Worm (Caenorhabditis elegans) whole organism, L1 larva: ENCODE data around the gene C35D6.3.

Experiments used
- C04F5.9 ChIP-seq: sonication (generic microtip); optimal IDR thresholded peaks from 2 replicates; lab custom pipeline; 2016; ENCODE audit warnings: missing genetic modification characterization, missing compliant biosample characterization
- C16A3.4 ChIP-seq: fragments of 150-350 bp; optimal IDR thresholded peaks from 2 replicates; lab custom pipeline; 2014; ENCODE audit warnings: missing biosample characterization, missing genetic modification characterization
- Y116A8C.19 ChIP-seq: sonication (generic microtip); optimal IDR thresholded peaks from 2 replicates; lab custom pipeline; 2016; ENCODE audit warnings: missing compliant biosample characterization, missing genetic modification characterization, borderline replicate concordance
- blmp-1 ChIP-seq: fragments of 150-350 bp; optimal IDR thresholded peaks from 2 replicates; lab custom pipeline; 2014; ENCODE audit warnings: missing biosample characterization, missing genetic modification characterization
- ceh-63 ChIP-seq: fragments of 200-800 bp; sonication (Bioruptor generic); optimal IDR thresholded peaks from 2 replicates; lab custom pipeline; 2018; ENCODE audit warnings: mild to moderate bottlenecking, missing genetic modification characterization, missing compliant biosample characterization
- ceh-8 ChIP-seq: fragments of 200-800 bp; sonication (Bioruptor generic); optimal IDR thresholded peaks from 2 replicates; lab custom pipeline; 2018; ENCODE audit warnings: mild to moderate bottlenecking, missing genetic modification characterization, moderate library complexity, missing compliant biosample characterization
- ceh-90 ChIP-seq: sonication (generic microtip); optimal IDR thresholded peaks from 2 replicates; lab custom pipeline; 2016; ENCODE audit warnings: missing genetic modification characterization, missing compliant biosample characterization
- dsc-1 ChIP-seq: sonication (generic microtip); optimal IDR thresholded peaks from 2 replicates; lab custom pipeline; 2016; ENCODE audit warnings: mild to moderate bottlenecking, missing genetic modification characterization, missing compliant biosample characterization
- efl-3 ChIP-seq: fragments of 200-800 bp; sonication (Bioruptor generic); optimal IDR thresholded peaks from 2 replicates; lab custom pipeline; 2018; ENCODE audit warnings: mild to moderate bottlenecking, missing genetic modification characterization, missing compliant biosample characterization
- elt-2 ChIP-seq: sonication (generic microtip); optimal IDR thresholded peaks from 2 replicates; lab custom pipeline; 2016; ENCODE audit warnings: missing genetic modification characterization, mild to moderate bottlenecking, inconsistent platforms, missing compliant biosample characterization, missing genetic modification reagents
- fkh-10 ChIP-seq: sonication (generic microtip); optimal IDR thresholded peaks from 2 replicates; lab custom pipeline; 2017; ENCODE audit warnings: missing biosample characterization, missing genetic modification reagents, missing genetic modification characterization
- fkh-4 ChIP-seq: sonication (generic microtip); optimal IDR thresholded peaks from 2 replicates; lab custom pipeline; 2016; ENCODE audit warnings: missing compliant biosample characterization, missing genetic modification characterization, borderline replicate concordance
- fos-1 ChIP-seq: fragments of 150-350 bp; optimal IDR thresholded peaks from 2 replicates; lab custom pipeline; 2014; ENCODE audit warnings: missing biosample characterization, missing genetic modification characterization
- hlh-17 ChIP-seq: fragments of 200-800 bp; sonication (Bioruptor generic); optimal IDR thresholded peaks from 2 replicates; lab custom pipeline; 2018; ENCODE audit warnings: missing genetic modification characterization, mild to moderate bottlenecking, missing compliant biosample characterization, moderate library complexity, borderline replicate concordance
- hlh-4 ChIP-seq: sonication (generic microtip); optimal IDR thresholded peaks from 2 replicates; lab custom pipeline; 2016; ENCODE audit warnings: mild to moderate bottlenecking, missing genetic modification characterization, missing compliant biosample characterization
- jun-1 ChIP-seq: fragments of 150-350 bp; optimal IDR thresholded peaks from 2 replicates; lab custom pipeline; 2014; ENCODE audit warnings: missing biosample characterization, missing genetic modification reagents, missing genetic modification characterization
- lin-35 ChIP-seq, 2 experiments: fragments of 150-350 bp; optimal IDR thresholded peaks; 2 replicates each; lab custom pipeline; 2014; ENCODE audit warnings: missing biosample characterization in 2 of 2, missing genetic modification characterization in 2 of 2, missing genetic modification reagents in 2 of 2
- mab-9 ChIP-seq: fragments of 200-800 bp; sonication (Bioruptor generic); IDR thresholded peaks from 2 replicates; pipeline ENCODE4 v1.3.6; 2022; ENCODE audit warnings: missing genetic modification reagents, missing genetic modification characterization, missing compliant biosample characterization
- mef-2 ChIP-seq: fragments of 150-350 bp; optimal IDR thresholded peaks from 2 replicates; lab custom pipeline; 2014; ENCODE audit warnings: missing biosample characterization, missing genetic modification characterization
- mep-1 ChIP-seq: fragments of 150-350 bp; optimal IDR thresholded peaks from 2 replicates; lab custom pipeline; 2014; ENCODE audit warnings: missing biosample characterization, missing genetic modification characterization
- nhr-20 ChIP-seq: sonication (generic microtip); optimal IDR thresholded peaks from 2 replicates; lab custom pipeline; 2016; ENCODE audit warnings: mild to moderate bottlenecking, missing genetic modification characterization, missing compliant biosample characterization
- nhr-47 ChIP-seq: sonication (generic microtip); optimal IDR thresholded peaks from 2 replicates; lab custom pipeline; 2016; ENCODE audit warnings: mild to moderate bottlenecking, missing genetic modification characterization, moderate library complexity, missing compliant biosample characterization
- nhr-77 ChIP-seq: fragments of 150-350 bp; optimal IDR thresholded peaks from 2 replicates; lab custom pipeline; 2014; ENCODE audit warnings: missing biosample characterization, missing genetic modification characterization
- nhr-84 ChIP-seq: sonication (generic microtip); optimal IDR thresholded peaks from 2 replicates; lab custom pipeline; 2017; ENCODE audit warnings: missing biosample characterization, missing genetic modification characterization
- nhr-90 ChIP-seq: sonication (generic microtip); optimal IDR thresholded peaks from 2 replicates; lab custom pipeline; 2016; ENCODE audit warnings: mild to moderate bottlenecking, missing genetic modification characterization, missing compliant biosample characterization; ENCODE audit not compliant: poor library complexity
- pax-3 ChIP-seq: fragments of 200-800 bp; sonication (Bioruptor generic); optimal IDR thresholded peaks from 2 replicates; lab custom pipeline; 2018; ENCODE audit warnings: mild to moderate bottlenecking, missing genetic modification characterization, moderate library complexity, missing compliant biosample characterization
- pqm-1 ChIP-seq: sonication (generic microtip); optimal IDR thresholded peaks from 3 replicates; lab custom pipeline; 2017; ENCODE audit warnings: missing biosample characterization, missing genetic modification characterization
- snpc-4 ChIP-seq: fragments of 150-350 bp; optimal IDR thresholded peaks from 2 replicates; lab custom pipeline; 2014; ENCODE audit warnings: missing biosample characterization, missing genetic modification characterization
- snu-23 ChIP-seq: sonication (generic microtip); optimal IDR thresholded peaks from 2 replicates; lab custom pipeline; 2016; ENCODE audit warnings: missing genetic modification characterization, missing compliant biosample characterization
- sptf-1 ChIP-seq: fragments of 150-350 bp; optimal IDR thresholded peaks from 2 replicates; lab custom pipeline; 2014; ENCODE audit warnings: missing biosample characterization, missing genetic modification characterization
- sup-37 ChIP-seq: fragments of 200-800 bp; sonication (Bioruptor generic); optimal IDR thresholded peaks from 2 replicates; lab custom pipeline; 2018; ENCODE audit warnings: mild to moderate bottlenecking, missing genetic modification characterization, missing compliant biosample characterization
- tbx-2 ChIP-seq: sonication (generic microtip); optimal IDR thresholded peaks from 2 replicates; lab custom pipeline; 2016; ENCODE audit warnings: missing genetic modification characterization, missing compliant biosample characterization
- unc-30 ChIP-seq: sonication (generic microtip); optimal IDR thresholded peaks from 2 replicates; lab custom pipeline; 2017; ENCODE audit warnings: missing biosample characterization, missing genetic modification characterization
- unc-62 ChIP-seq: fragments of 150-350 bp; optimal IDR thresholded peaks from 2 replicates; lab custom pipeline; 2014; ENCODE audit warnings: missing biosample characterization, missing genetic modification reagents, missing genetic modification characterization
- xbp-1 ChIP-seq: sonication (generic microtip); optimal IDR thresholded peaks from 2 replicates; lab custom pipeline; 2016; ENCODE audit warnings: missing genetic modification characterization, missing compliant biosample characterization
- zip-4 ChIP-seq: fragments of 200-800 bp; sonication (Bioruptor generic); optimal IDR thresholded peaks from 2 replicates; lab custom pipeline; 2018; ENCODE audit warnings: mild to moderate bottlenecking, missing genetic modification characterization, moderate library complexity, missing compliant biosample characterization

C35D6.3 gene

DNA sequence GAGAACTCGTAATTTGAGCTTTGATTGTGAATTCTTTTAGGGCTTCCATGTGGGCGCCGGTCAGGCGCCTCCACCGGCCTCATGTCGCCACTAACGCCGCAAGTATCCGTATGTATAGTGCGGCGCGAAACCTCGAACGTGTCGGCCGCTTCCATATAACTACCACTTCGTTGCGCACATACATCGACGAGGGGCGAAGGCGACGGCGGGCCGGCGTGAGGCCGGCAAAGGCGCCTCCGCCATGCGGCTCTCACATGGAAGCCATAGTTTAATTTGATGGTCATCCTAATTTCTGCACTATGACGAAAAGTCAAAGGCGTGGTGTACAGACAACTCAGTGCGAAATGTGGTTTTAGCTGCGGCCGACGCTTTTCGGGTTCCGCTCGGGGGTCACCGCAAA, 36.5 kb upstream of the C35D6.3 start:
- TF ChIP-seq mep-1 (tag; lab: Kevin White, UChicago) = no peak
- no peak for TF ChIP-seq nhr-90 (tag; lab: Kevin White, UChicago)
- no peak for TF ChIP-seq sptf-1 (tag; lab: Kevin White, UChicago)
- TF ChIP-seq nhr-77 = no peak
- TF ChIP-seq nhr-84 (tag; lab: Kevin White, UChicago) = no peak
- TF ChIP-seq sup-37 = no peak
- TF ChIP-seq hlh-17 (GFP tag; lab: Kevin White, UChicago) = no peak
- TF ChIP-seq fkh-10 (GFP tag; lab: Kevin White, UChicago) = no peak
- no peak for TF ChIP-seq pqm-1 (tag; lab: Kevin White, UChicago)
- no peak for TF ChIP-seq efl-3 (GFP tag; lab: Kevin White, UChicago)
- TF ChIP-seq mef-2 = no peak
- no peak for TF ChIP-seq blmp-1 (tag; lab: Kevin White, UChicago)
- TF ChIP-seq ceh-8 (GFP tag; lab: Kevin White, UChicago) = no peak
- no peak for TF ChIP-seq C04F5.9 (tag; lab: Kevin White, UChicago)
- no peak for TF ChIP-seq ceh-90 (tag; lab: Kevin White, UChicago)
- TF ChIP-seq zip-4 (GFP tag; lab: Kevin White, UChicago) = no peak
- TF ChIP-seq fkh-4 (tag; lab: Kevin White, UChicago) = no peak

DNA sequence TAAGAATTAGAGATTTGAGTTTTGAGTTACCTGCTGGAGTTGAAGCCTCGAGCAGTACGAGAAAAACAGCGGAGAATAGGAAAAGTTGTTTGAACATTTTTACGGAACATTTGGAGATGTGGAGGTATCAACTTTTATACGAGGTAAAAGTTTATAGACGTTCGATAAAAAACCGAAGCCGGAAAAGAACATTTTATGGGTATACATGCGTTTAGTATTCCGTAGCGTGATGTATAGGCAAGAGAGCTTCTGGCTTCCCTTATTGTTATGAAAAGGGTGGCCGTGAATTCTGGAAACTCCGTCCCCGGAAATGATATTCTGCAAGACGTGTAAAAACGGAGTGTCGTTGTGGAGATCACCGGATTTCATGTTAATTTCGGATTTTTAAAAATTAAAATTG, 26.2 kb upstream of the C35D6.3 start, which contains the start of gene K03D3.5:
Gene K03D3.5 (minus strand): TSS at position 101 of the 400 bp plus-strand sequence.
- no peak for TF ChIP-seq fos-1 (tag; lab: Kevin White, UChicago)
- TF ChIP-seq C16A3.4 = no peak
- TF ChIP-seq elt-2 (tag; lab: Kevin White, UChicago) = no peak
- TF ChIP-seq dsc-1 (tag; lab: Kevin White, UChicago) = no peak
- no peak for TF ChIP-seq ceh-8 (GFP tag; lab: Kevin White, UChicago)
- no peak for TF ChIP-seq hlh-17 (GFP tag; lab: Kevin White, UChicago)
- no peak for TF ChIP-seq jun-1
- TF ChIP-seq tbx-2 = no peak
- TF ChIP-seq sptf-1 (tag; lab: Kevin White, UChicago) = no peak

DNA sequence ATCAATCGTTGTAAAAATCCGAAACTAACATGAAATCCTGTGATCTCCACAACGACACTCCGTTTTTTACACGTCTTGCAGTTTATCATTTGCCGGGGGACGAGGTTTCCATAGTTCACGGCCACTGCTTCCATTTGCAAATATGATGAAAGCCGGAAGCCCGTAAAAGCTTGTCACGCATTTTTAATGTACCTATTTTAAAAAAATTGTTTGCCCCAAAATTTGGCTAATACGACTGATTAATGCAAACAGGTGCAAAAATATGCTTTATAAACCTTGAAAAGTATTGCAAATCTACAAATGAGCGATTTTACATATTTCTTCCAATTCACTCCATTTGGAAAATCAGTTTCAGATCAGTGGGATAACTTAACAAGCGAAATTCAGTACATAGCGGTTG, 25.7 kb upstream of the C35D6.3 start, which contains the start of gene srz-61:
Gene srz-61 (plus strand): TSS at position 301 of the 400 bp plus-strand sequence.
- TF ChIP-seq nhr-90 (tag; lab: Kevin White, UChicago) (no peak), nhr-20 (tag; lab: Kevin White, UChicago) (no peak), ceh-63 (GFP tag; lab: Kevin White, UChicago) (no peak), lin-35 (GFP tag; optimal IDR thresholded peaks at IDR 0.05; lab: Kevin White, UChicago) (no peak), hlh-17 (GFP tag; lab: Kevin White, UChicago) (no peak), C16A3.4 (no peak), unc-62 (GFP tag; lab: Kevin White, UChicago) (no peak), fkh-4 (tag; lab: Kevin White, UChicago) (no peak), pax-3 (tag; lab: Kevin White, UChicago) (no peak), jun-1 (no peak), xbp-1 (tag; lab: Kevin White, UChicago) (no peak), nhr-47 (tag; lab: Kevin White, UChicago) (no peak)

DNA sequence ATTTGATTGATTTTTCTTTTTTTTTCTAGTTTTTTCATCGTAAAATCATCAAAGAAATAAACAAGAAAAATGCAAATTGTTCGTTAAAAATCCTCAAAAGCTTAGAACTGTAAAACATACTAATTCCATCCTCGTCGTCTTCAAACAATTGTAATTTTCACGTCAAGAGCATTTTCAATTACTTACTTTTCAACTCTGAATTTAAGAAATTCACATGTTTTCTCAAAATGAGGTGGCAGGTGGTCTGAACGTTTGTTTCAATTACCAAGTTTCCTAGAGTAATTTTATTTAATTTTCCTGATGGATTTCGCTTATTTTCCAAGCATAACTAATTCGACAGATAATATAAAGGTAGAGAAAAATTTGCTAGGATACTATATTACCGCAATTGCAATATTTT, 23.2 kb upstream of the C35D6.3 start, which contains the start of gene srz-104:
Gene srz-104 (plus strand): TSS at position 301 of the 400 bp plus-strand sequence.
- TF ChIP-seq nhr-77 (no peak), hlh-4 (tag; lab: Kevin White, UChicago) (peak; percentile 11), Y116A8C.19 (tag; lab: Kevin White, UChicago) (no peak), unc-30 (tag; lab: Kevin White, UChicago) (no peak), snpc-4 (tag; lab: Kevin White, UChicago) (no peak), mab-9 (GFP tag; lab: Robert Waterston, UW) (no peak), snu-23 (no peak)
